Fruit fly (Drosophila melanogaster): Measurements from ENCODE around the gene CG6770.

The CG6770 gene

dm6 chr2L:12006397-12007330 lies 39.3 kb downstream of the CG6770 start (continued):
- peak; percentile 94 for TF ChIP-seq PHDP (tag; optimal IDR thresholded peaks at IDR 0.05)
- no peak for TF ChIP-seq chinmo (GFP tag; IDR thresholded peaks at IDR 0.05; ENCODE audit: partially characterized antibody)
- TF ChIP-seq Dp (GFP tag; optimal IDR thresholded peaks at IDR 0.05), result no peak
- peak; percentile 90 for TF ChIP-seq Max (GFP tag; optimal IDR thresholded peaks at IDR 0.05)
- TF ChIP-seq CG33557 (GFP tag; optimal IDR thresholded peaks at IDR 0.05), result peak; percentile 95
- no peak for TF ChIP-seq CG2199 (GFP tag; IDR thresholded peaks at IDR 0.05)
- TF ChIP-seq CG4424 (GFP tag; optimal IDR thresholded peaks at IDR 0.05), result peak; percentile 94
- TF ChIP-seq fd64A (GFP tag; optimal IDR thresholded peaks at IDR 0.05), result no peak
- TF ChIP-seq odd (GFP tag; optimal IDR thresholded peaks at IDR 0.05), result peak; percentile 97
- TF ChIP-seq CG2116 (GFP tag; optimal IDR thresholded peaks at IDR 0.05), result peak; percentile 72
- TF ChIP-seq dmrt11E (tag; optimal IDR thresholded peaks at IDR 0.05), result peak; percentile 97
- peak; percentile 51 for TF ChIP-seq en (GFP tag; optimal IDR thresholded peaks at IDR 0.05)
- peak; percentile 98 for TF ChIP-seq CG13424 (tag; optimal IDR thresholded peaks at IDR 0.05)
- TF ChIP-seq ken (GFP tag; IDR thresholded peaks at IDR 0.05), result no peak
- TF ChIP-seq tll (GFP tag; optimal IDR thresholded peaks at IDR 0.05), result no peak
- TF ChIP-seq nau (GFP tag; optimal IDR thresholded peaks at IDR 0.05), result peak; percentile 50
- TF ChIP-seq CG8388 (GFP tag; optimal IDR thresholded peaks at IDR 0.05), result peak; percentile 94
- TF ChIP-seq H15 (GFP tag; IDR thresholded peaks at IDR 0.05), result no peak
- peak; percentile 86 for TF ChIP-seq CG11093 (GFP tag; IDR thresholded peaks at IDR 0.05)
- peak in 1 of 2 experiments; percentile 47 for TF ChIP-seq insv (GFP tag; optimal IDR thresholded peaks at IDR 0.05)
- peak; percentile 92 for TF ChIP-seq sens (GFP tag)
- peak; percentile 41 to 96 for TF ChIP-seq Hr51 (GFP tag; optimal IDR thresholded peaks at IDR 0.05)
- TF ChIP-seq Vsx1 (GFP tag; optimal IDR thresholded peaks at IDR 0.05), result peak; percentile 85
- peak; percentile 71 for TF ChIP-seq jing (GFP tag; optimal IDR thresholded peaks at IDR 0.05)
- TF ChIP-seq Neu2 (GFP tag; optimal IDR thresholded peaks at IDR 0.05; ENCODE audit: borderline replicate concordance), result no peak
- TF ChIP-seq CG12299 (tag; optimal IDR thresholded peaks at IDR 0.05), result peak; percentile 89
- no peak for TF ChIP-seq CG14860 (GFP tag; IDR thresholded peaks at IDR 0.05; ENCODE audit: partially characterized antibody)
- TF ChIP-seq CG4328 (GFP tag; optimal IDR thresholded peaks at IDR 0.05), result peak; percentile 94
- peak; percentile 94 for TF ChIP-seq CG8290 (GFP tag; optimal IDR thresholded peaks at IDR 0.05)
- peak in 1 of 2 experiments; percentile 64 for TF ChIP-seq CG8290 (tag; optimal IDR thresholded peaks at IDR 0.05)
- TF ChIP-seq NC2β (GFP tag; optimal IDR thresholded peaks at IDR 0.05), result peak; percentile 13
- peak; percentile 71 to 92 for TF ChIP-seq dpn (GFP tag; optimal IDR thresholded peaks at IDR 0.05)
- peak; percentile 51 for TF ChIP-seq jumu (GFP tag; optimal IDR thresholded peaks at IDR 0.05)
- no peak for TF ChIP-seq CG43689 (GFP tag; IDR thresholded peaks at IDR 0.05)
- peak; percentile 94 for TF ChIP-seq CG1832 (GFP tag; optimal IDR thresholded peaks at IDR 0.05)
- TF ChIP-seq Sin3A (optimal IDR thresholded peaks at IDR 0.05), result no peak
- TF ChIP-seq crc (GFP tag; optimal IDR thresholded peaks at IDR 0.05), result peak; percentile 3
- no peak for TF ChIP-seq E2f1 (GFP tag; IDR thresholded peaks at IDR 0.05)
- TF ChIP-seq CG7786 (GFP tag; optimal IDR thresholded peaks at IDR 0.05), result peak; percentile 75
- TF ChIP-seq CG7928 (GFP tag; optimal IDR thresholded peaks at IDR 0.05), result peak; percentile 73
- no peak for TF ChIP-seq CG8359 (GFP tag; optimal IDR thresholded peaks at IDR 0.05; ENCODE audit: borderline replicate concordance)
- peak; percentile 95 for TF ChIP-seq CG1233 (GFP tag; optimal IDR thresholded peaks at IDR 0.05)
- no peak for TF ChIP-seq tna (GFP tag; IDR thresholded peaks at IDR 0.05; ENCODE audit: partially characterized antibody)
- no peak for TF ChIP-seq vvl (GFP tag; IDR thresholded peaks at IDR 0.05)
- TF ChIP-seq Lim3 (GFP tag; IDR thresholded peaks at IDR 0.05), result no peak
- TF ChIP-seq emc (GFP tag; optimal IDR thresholded peaks at IDR 0.05), result no peak
- TF ChIP-seq Gsc (GFP tag; IDR thresholded peaks at IDR 0.05), result no peak
- peak; percentile 83 for TF ChIP-seq lilli (GFP tag; optimal IDR thresholded peaks at IDR 0.05)
